Fruit fly (Drosophila melanogaster): ENCODE results near the gene CG45064.

CG45064 gene

dm6 chrX:14848755-14849354, 33.5 kb downstream of the CG45064 start, which contains the start of gene CG9522 (continued):
- TF ChIP-seq tx (GFP tag; optimal IDR thresholded peaks at IDR 0.05) = peak; percentile 4
- TF ChIP-seq ro (GFP tag; IDR thresholded peaks at IDR 0.05) = 0 out of 2 replicates have a peak, but pooled peaks have one; percentile 33
- TF ChIP-seq CG10209 (GFP tag; optimal IDR thresholded peaks at IDR 0.05) = peak; percentile 59
- peak; percentile 71 for TF ChIP-seq CG18599 (GFP tag; optimal IDR thresholded peaks at IDR 0.05)
- peak; percentile 3 for TF ChIP-seq zfh2 (GFP tag; optimal IDR thresholded peaks at IDR 0.05)
- peak; percentile 63 for TF ChIP-seq CG13296 (GFP tag; optimal IDR thresholded peaks at IDR 0.05)
- peak; percentile 85 for TF ChIP-seq zfh1 (GFP tag; IDR thresholded peaks at IDR 0.05)
- TF ChIP-seq CG16815 (GFP tag; optimal IDR thresholded peaks at IDR 0.05) = peak; percentile 50
- TF ChIP-seq inv (GFP tag; IDR thresholded peaks at IDR 0.05; ENCODE audit: partially characterized antibody) = no peak
- peak; percentile 34; the same call in 1 of the 3 replicates for TF ChIP-seq CG14050 (GFP tag; IDR thresholded peaks at IDR 0.05)
- peak; percentile 72 for TF ChIP-seq CG10267 (tag; optimal IDR thresholded peaks at IDR 0.05)
- peak; percentile 14 for TF ChIP-seq slp2 (GFP tag; optimal IDR thresholded peaks at IDR 0.05)
- TF ChIP-seq HLH54F (GFP tag; optimal IDR thresholded peaks at IDR 0.05) = no peak
- TF ChIP-seq dmrt99B (tag; optimal IDR thresholded peaks at IDR 0.05) = peak; percentile 69
- no peak for TF ChIP-seq CG13894 (tag; optimal IDR thresholded peaks at IDR 0.05)
- TF ChIP-seq tio (GFP tag; optimal IDR thresholded peaks at IDR 0.05) = peak; percentile 54
- peak; percentile 49 for TF ChIP-seq zen (tag; optimal IDR thresholded peaks at IDR 0.05)
- TF ChIP-seq CG8478 (optimal IDR thresholded peaks at IDR 0.05) = no peak
- peak; percentile 85 for TF ChIP-seq CG10979 (tag; optimal IDR thresholded peaks at IDR 0.05)
- no peak for TF ChIP-seq grn (GFP tag; optimal IDR thresholded peaks at IDR 0.05)
- no peak for TF ChIP-seq Dll (GFP tag; IDR thresholded peaks at IDR 0.05; ENCODE audit: partially characterized antibody)
- peak; percentile 55 for TF ChIP-seq CG13775 (GFP tag; optimal IDR thresholded peaks at IDR 0.05)
- TF ChIP-seq CG4617 (GFP tag; optimal IDR thresholded peaks at IDR 0.05; ENCODE audit: borderline replicate concordance) = no peak
- peak; percentile 67; the same call in 1 of the 2 replicates for TF ChIP-seq Nf-YA (GFP tag; IDR thresholded peaks at IDR 0.05)
- TF ChIP-seq chinmo (GFP tag; IDR thresholded peaks at IDR 0.05; ENCODE audit: partially characterized antibody) = no peak
- TF ChIP-seq Atf-2 (GFP tag; optimal IDR thresholded peaks at IDR 0.05) = no peak
- 0 out of 2 replicates have a peak, but pooled peaks have one; percentile 40 for TF ChIP-seq dimm (GFP tag; IDR thresholded peaks at IDR 0.05)
- TF ChIP-seq amos (GFP tag; IDR thresholded peaks at IDR 0.05; ENCODE audit: partially characterized antibody) = no peak
- TF ChIP-seq CG3163 (GFP tag; optimal IDR thresholded peaks at IDR 0.05) = no peak
- TF ChIP-seq insv (GFP tag; optimal IDR thresholded peaks at IDR 0.05) = no peak
- no peak for TF ChIP-seq CG15073 (GFP tag; optimal IDR thresholded peaks at IDR 0.05)
- no peak for TF ChIP-seq kay (GFP tag; optimal IDR thresholded peaks at IDR 0.05)
- TF ChIP-seq Asciz (GFP tag; optimal IDR thresholded peaks at IDR 0.05) = peak; percentile 68
- peak; percentile 90 to 91 for TF ChIP-seq bsh (GFP tag; optimal IDR thresholded peaks at IDR 0.05)
- TF ChIP-seq Taf1 (GFP tag; IDR thresholded peaks at IDR 0.05) = peak; percentile 60; the same call in 1 of the 2 replicates
- TF ChIP-seq CG8924 (tag; optimal IDR thresholded peaks at IDR 0.05) = peak; percentile 75
- TF ChIP-seq gem (tag; optimal IDR thresholded peaks at IDR 0.05) = peak; percentile 84
- TF ChIP-seq Dek (tag; optimal IDR thresholded peaks at IDR 0.05) = peak; percentile 34
- TF ChIP-seq nmo (GFP tag; optimal IDR thresholded peaks at IDR 0.05) = peak; percentile 79
- TF ChIP-seq Sox102F (GFP tag; optimal IDR thresholded peaks at IDR 0.05) = peak; percentile 75
- peak; percentile 77 for TF ChIP-seq oc (tag; optimal IDR thresholded peaks at IDR 0.05)
- TF ChIP-seq CG15011 (GFP tag; optimal IDR thresholded peaks at IDR 0.05) = peak; percentile 34
- TF ChIP-seq Myb (GFP tag; optimal IDR thresholded peaks at IDR 0.05) = peak; percentile 17
- peak; percentile 29 for TF ChIP-seq pum (GFP tag; optimal IDR thresholded peaks at IDR 0.05)
- TF ChIP-seq CG14014 (GFP tag; IDR thresholded peaks at IDR 0.05) = peak; percentile 70
- TF ChIP-seq CG3995 (GFP tag; optimal IDR thresholded peaks at IDR 0.05) = no peak
- no peak for TF ChIP-seq CG11560 (tag; IDR thresholded peaks at IDR 0.05)
- peak; percentile 48 for TF ChIP-seq CG11723 (GFP tag; optimal IDR thresholded peaks at IDR 0.05)
- TF ChIP-seq Ets65A (GFP tag) = no peak
- peak; percentile 63 for TF ChIP-seq onecut (GFP tag; IDR thresholded peaks at IDR 0.05)
